Fruit fly (Drosophila melanogaster) whole organism, prepupa: ENCODE data around the gene Prosbeta4.

Source experiments
- CG3919 ChIP-seq: fragments of 200-800 bp; sonication (Bioruptor generic); optimal IDR thresholded peaks from 3 replicates; lab custom pipeline; 2016; ENCODE audit warnings: missing biosample characterization, missing genetic modification characterization
- Eip78C ChIP-seq: fragments of 200-800 bp; sonication (Bioruptor generic); peaks from one replicate; lab custom pipeline; 2016; ENCODE audit warnings: missing biosample characterization, missing genetic modification characterization
- Sox102F ChIP-seq: fragments of 200-800 bp; sonication (Bioruptor generic); optimal IDR thresholded peaks from 2 replicates; lab custom pipeline; 2016; ENCODE audit warnings: missing biosample characterization, mild to moderate bottlenecking, missing genetic modification characterization
- cyc ChIP-seq: fragments of 200-800 bp; sonication (Bioruptor generic); optimal IDR thresholded peaks from 3 replicates; lab custom pipeline; 2016; ENCODE audit warnings: missing biosample characterization, missing genetic modification characterization
- fd59A ChIP-seq: fragments of 200-800 bp; sonication (Bioruptor generic); optimal IDR thresholded peaks from 2 replicates; lab custom pipeline; 2017; ENCODE audit warnings: missing biosample characterization, mild to moderate bottlenecking, missing genetic modification characterization, missing genetic modification reagents

dm6 chr2L:16727578-16728023 lies 4.3 kb downstream of the Prosbeta4 start, which contains the start of gene VhaSFD:
- TF ChIP-seq Sox102F (GFP tag; lab: Kevin White, UChicago) (no peak), CG3919 (no peak), Eip78C (GFP tag; lab: Kevin White, UChicago) (no peak), cyc (GFP tag; lab: Kevin White, UChicago) (no peak), fd59A (no peak)
